Fruit fly (Drosophila melanogaster): ENCODE measurements around the gene CG6712.

The CG6712 gene

dm6 chr2L:12093652-12094051 lies 2.7 kb downstream of the CG6712 start (continued):
- no peak for TF ChIP-seq Sry-β (GFP tag; optimal IDR thresholded peaks at IDR 0.05)
- TF ChIP-seq CG5180 (GFP tag; optimal IDR thresholded peaks at IDR 0.05), result no peak
- peak; percentile 77 for TF ChIP-seq E2f2 (GFP tag; IDR thresholded peaks at IDR 0.05)
- TF ChIP-seq CG1233 (GFP tag; optimal IDR thresholded peaks at IDR 0.05), result no peak
- TF ChIP-seq MTF-1 (GFP tag; optimal IDR thresholded peaks at IDR 0.05; ENCODE audit: borderline replicate concordance), result no peak
- TF ChIP-seq Drgx (GFP tag; IDR thresholded peaks at IDR 0.05), result no peak
- TF ChIP-seq dpn (GFP tag; optimal IDR thresholded peaks at IDR 0.05), result no peak
- TF ChIP-seq Six4 (GFP tag; optimal IDR thresholded peaks at IDR 0.05), result no peak
- TF ChIP-seq pnt (GFP tag; optimal IDR thresholded peaks at IDR 0.05), result no peak
- peak; percentile 50; the same call in 1 of the 3 replicates for TF ChIP-seq CG34422 (GFP tag; IDR thresholded peaks at IDR 0.05)
- no peak for TF ChIP-seq Doc3 (GFP tag; IDR thresholded peaks at IDR 0.05; ENCODE audit: partially characterized antibody)
- TF ChIP-seq CG32532 (GFP tag; IDR thresholded peaks at IDR 0.05), result no peak
- no peak for TF ChIP-seq Mes4 (GFP tag; optimal IDR thresholded peaks at IDR 0.05)
- TF ChIP-seq Hey (tag; optimal IDR thresholded peaks at IDR 0.05), result no peak
- no peak for TF ChIP-seq sens-2 (GFP tag; IDR thresholded peaks at IDR 0.05)
- no peak for TF ChIP-seq ERR (GFP tag; optimal IDR thresholded peaks at IDR 0.05)
- TF ChIP-seq NK7.1 (GFP tag; optimal IDR thresholded peaks at IDR 0.05), result no peak
- no peak for TF ChIP-seq Elba2 (GFP tag; optimal IDR thresholded peaks at IDR 0.05)
- TF ChIP-seq Hr3 (GFP tag; optimal IDR thresholded peaks at IDR 0.05), result no peak
- no peak for TF ChIP-seq salm (tag; optimal IDR thresholded peaks at IDR 0.05)
- TF ChIP-seq sug (tag; optimal IDR thresholded peaks at IDR 0.05), result no peak
- TF ChIP-seq CG1832 (GFP tag; optimal IDR thresholded peaks at IDR 0.05), result no peak
- no peak for TF ChIP-seq gce (GFP tag; IDR thresholded peaks at IDR 0.05)
- no peak for TF ChIP-seq CG2202 (tag; optimal IDR thresholded peaks at IDR 0.05)
- TF ChIP-seq bbx (GFP tag; IDR thresholded peaks at IDR 0.05; ENCODE audit: partially characterized antibody), result peak; percentile 44
- peak; percentile 43 for TF ChIP-seq Dref (GFP tag; IDR thresholded peaks at IDR 0.05)
- no peak for TF ChIP-seq Stat92E (GFP tag; optimal IDR thresholded peaks at IDR 0.05)
- TF ChIP-seq Dfd (GFP tag; optimal IDR thresholded peaks at IDR 0.05), result no peak
- no peak for TF ChIP-seq Ravus (GFP tag; IDR thresholded peaks at IDR 0.05)
- TF ChIP-seq shn (GFP tag; optimal IDR thresholded peaks at IDR 0.05), result no peak
- TF ChIP-seq Camta (GFP tag; optimal IDR thresholded peaks at IDR 0.05), result no peak
- no peak for TF ChIP-seq CG3726 (GFP tag; IDR thresholded peaks at IDR 0.05)
- no peak for TF ChIP-seq CG31365 (tag; optimal IDR thresholded peaks at IDR 0.05)
- no peak for TF ChIP-seq CG14965 (GFP tag; optimal IDR thresholded peaks at IDR 0.05; ENCODE audit: borderline replicate concordance)
- no peak for TF ChIP-seq insv (GFP tag; optimal IDR thresholded peaks at IDR 0.05)
- TF ChIP-seq NC2α (GFP tag; optimal IDR thresholded peaks at IDR 0.05), result no peak
- TF ChIP-seq CG7786 (GFP tag; optimal IDR thresholded peaks at IDR 0.05), result no peak
- TF ChIP-seq CG7271 (tag; optimal IDR thresholded peaks at IDR 0.05), result no peak
- no peak for TF ChIP-seq Hsf (GFP tag; optimal IDR thresholded peaks at IDR 0.05)
- TF ChIP-seq CG7928 (GFP tag; optimal IDR thresholded peaks at IDR 0.05), result no peak
- TF ChIP-seq Rx (GFP tag; IDR thresholded peaks at IDR 0.05), result no peak
- TF ChIP-seq CG10565 (GFP tag; optimal IDR thresholded peaks at IDR 0.05), result no peak
- TF ChIP-seq crc (GFP tag; optimal IDR thresholded peaks at IDR 0.05), result no peak
- TF ChIP-seq crp (GFP tag; optimal IDR thresholded peaks at IDR 0.05), result peak in 1 of 2 experiments; percentile 45
- TF ChIP-seq her (GFP tag; optimal IDR thresholded peaks at IDR 0.05), result no peak
- TF ChIP-seq twi (tag; optimal IDR thresholded peaks at IDR 0.05), result no peak
- no peak for TF ChIP-seq CG6689 (GFP tag; IDR thresholded peaks at IDR 0.05)
- TF ChIP-seq CG12299 (tag; optimal IDR thresholded peaks at IDR 0.05), result no peak
- TF ChIP-seq ash1 (GFP tag; optimal IDR thresholded peaks at IDR 0.05), result no peak
- no peak for TF ChIP-seq CG16813 (GFP tag; IDR thresholded peaks at IDR 0.05; ENCODE audit: partially characterized antibody)
- TF ChIP-seq CG3163 (GFP tag; optimal IDR thresholded peaks at IDR 0.05), result no peak
- TF ChIP-seq HHEX (GFP tag; optimal IDR thresholded peaks at IDR 0.05), result no peak

Data from whole organism, embryonic.